Worm (Caenorhabditis elegans): ENCODE results near the gene lap-2.

The lap-2 gene

DNA sequence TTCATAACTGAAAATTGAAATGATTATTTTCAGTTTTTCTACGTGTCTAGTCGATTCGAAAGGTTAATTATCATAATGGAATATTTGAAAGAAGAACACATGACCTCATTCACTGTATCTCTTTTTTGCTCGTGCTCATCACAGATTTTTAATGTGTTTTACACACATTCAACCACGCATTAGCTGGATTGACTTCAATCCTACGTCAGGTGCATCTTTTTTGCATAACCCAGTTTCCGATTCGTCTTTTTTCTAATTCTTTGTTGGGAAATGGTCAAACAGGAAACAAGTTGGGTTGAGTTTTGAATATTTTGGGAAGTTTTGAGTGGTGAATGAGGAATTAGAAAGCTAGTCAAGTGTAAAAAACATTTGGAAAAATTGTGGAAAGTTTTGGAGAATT is 26.8 kb downstream of the lap-2 start:
- TF ChIP-seq nhr-11 (tag; optimal IDR thresholded peaks at IDR 0.05): no peak
- TF ChIP-seq lin-39 (tag; optimal IDR thresholded peaks at IDR 0.05): no peak
- no peak for TF ChIP-seq nhr-12 (tag; optimal IDR thresholded peaks at IDR 0.05)
- no peak for TF ChIP-seq elt-3 (tag; optimal IDR thresholded peaks at IDR 0.05)
- TF ChIP-seq nhr-25 (tag; optimal IDR thresholded peaks at IDR 0.05): no peak
- no peak for TF ChIP-seq ZK546.5 (tag; optimal IDR thresholded peaks at IDR 0.05)
- TF ChIP-seq lin-11 (tag; optimal IDR thresholded peaks at IDR 0.05): no peak
- TF ChIP-seq blmp-1 (tag; optimal IDR thresholded peaks at IDR 0.05; ENCODE audit: insufficient read depth): no peak

DNA sequence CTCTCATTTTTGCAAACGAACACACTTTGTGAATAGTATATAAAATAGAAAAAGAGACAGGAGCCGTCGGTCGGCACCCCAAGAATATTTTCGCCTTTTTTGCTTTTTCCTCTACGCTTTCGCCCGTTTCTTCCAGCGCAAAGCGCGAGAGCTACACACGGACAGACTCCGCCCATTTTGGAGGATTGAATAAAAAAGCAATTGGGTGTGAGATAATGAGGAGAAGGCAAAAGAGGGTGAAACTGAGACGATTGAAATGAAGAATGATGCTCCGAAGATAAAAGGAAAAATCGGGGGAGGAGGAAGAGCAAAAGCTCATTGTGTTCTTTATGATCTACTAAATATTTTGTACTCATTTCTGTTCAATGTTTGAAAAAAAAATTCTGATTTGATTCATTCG is 27.5 kb downstream of the lap-2 start, which contains the start of gene C34B4.3:
C34B4.3 (minus strand) TSS at position 101 of the 400 bp plus-strand sequence.
- no peak for TF ChIP-seq nhr-12 (tag; optimal IDR thresholded peaks at IDR 0.05)
- TF ChIP-seq lsy-2 (tag; optimal IDR thresholded peaks at IDR 0.05): no peak
- TF ChIP-seq mdl-1 (tag; optimal IDR thresholded peaks at IDR 0.05): no peak
- TF ChIP-seq unc-39 (tag; optimal IDR thresholded peaks at IDR 0.05): no peak
- no peak for TF ChIP-seq egl-27 (tag; optimal IDR thresholded peaks at IDR 0.05)
- no peak for TF ChIP-seq snpc-4 (tag; optimal IDR thresholded peaks at IDR 0.05)

DNA sequence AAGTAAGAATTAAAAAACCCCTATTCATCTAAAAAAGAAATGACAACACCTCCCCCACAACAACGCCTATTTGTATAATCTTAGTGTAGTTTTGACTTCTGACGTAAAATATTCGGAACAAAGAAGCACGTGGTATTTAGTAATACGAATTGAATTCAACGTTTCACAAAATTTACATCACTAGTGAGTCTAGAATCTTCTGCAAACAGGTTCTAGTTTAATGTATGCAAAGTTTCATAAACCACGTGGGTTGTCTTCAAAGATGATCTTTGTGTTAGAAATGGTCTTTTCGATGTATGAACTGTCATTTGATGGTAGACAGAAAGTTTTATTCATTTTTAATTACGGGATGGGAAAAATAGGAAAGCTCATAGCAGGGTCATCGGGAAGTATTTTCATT is 29.6 kb downstream of the lap-2 start:
- no peak for TF ChIP-seq mab-5 (tag; optimal IDR thresholded peaks at IDR 0.05)
- TF ChIP-seq nhr-25 (tag; optimal IDR thresholded peaks at IDR 0.05): peak; percentile 51

DNA sequence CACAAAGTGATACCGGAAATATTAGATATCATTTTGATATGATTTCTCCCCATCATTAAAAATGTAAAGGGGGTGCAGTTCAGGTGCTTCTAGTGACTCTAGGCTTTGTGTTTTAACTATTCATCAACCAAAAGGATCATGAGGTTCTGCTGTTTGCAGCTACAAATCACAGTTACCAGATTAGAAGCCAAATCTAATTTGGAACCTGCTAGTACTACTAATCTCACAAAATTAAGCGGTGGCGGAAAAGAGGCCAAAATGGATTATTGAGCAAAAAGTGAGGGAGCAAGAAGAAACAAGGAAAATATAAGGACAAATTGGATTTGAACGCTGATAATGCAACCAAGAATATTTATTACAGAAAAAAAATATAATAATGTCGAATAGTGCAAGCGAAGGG is 30.6 kb downstream of the lap-2 start:
- TF ChIP-seq skn-1 (tag; optimal IDR thresholded peaks at IDR 0.05) (no peak), nhr-21 (tag; optimal IDR thresholded peaks at IDR 0.05) (no peak), lin-13 (GFP tag; optimal IDR thresholded peaks at IDR 0.05) (no peak), egl-27 (tag; optimal IDR thresholded peaks at IDR 0.05) (no peak), ZK546.5 (tag; optimal IDR thresholded peaks at IDR 0.05) (no peak), snpc-4 (tag; optimal IDR thresholded peaks at IDR 0.05) (no peak)

DNA sequence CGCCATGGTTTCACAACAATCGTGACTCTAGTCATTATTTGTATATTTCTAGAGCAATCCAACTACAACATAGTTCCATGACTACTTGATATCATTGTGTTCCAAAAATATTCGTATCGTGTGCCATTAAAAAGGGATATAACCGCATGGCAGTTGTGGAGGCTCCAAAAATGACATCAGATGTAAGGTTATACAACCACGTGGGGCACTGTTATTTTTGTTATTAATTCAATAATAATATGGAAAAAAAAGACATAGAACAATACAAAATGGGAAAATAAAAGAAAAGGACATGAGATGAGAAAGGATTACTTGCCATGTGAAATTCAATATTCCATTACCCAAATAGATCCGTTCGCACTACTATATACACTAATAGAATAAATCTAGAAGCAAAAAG is 31.9 kb downstream of the lap-2 start:
- TF ChIP-seq lin-11 (tag; optimal IDR thresholded peaks at IDR 0.05): no peak
- no peak for TF ChIP-seq sem-4 (tag; optimal IDR thresholded peaks at IDR 0.05)
- no peak for TF ChIP-seq ztf-1 (GFP tag; conservative IDR thresholded peaks at IDR 0.05)
- TF ChIP-seq alr-1 (tag; optimal IDR thresholded peaks at IDR 0.05): no peak
- TF ChIP-seq nhr-77 (tag; optimal IDR thresholded peaks at IDR 0.05): no peak
- TF ChIP-seq nhr-21 (tag; optimal IDR thresholded peaks at IDR 0.05): no peak
- TF ChIP-seq nhr-23 (tag; optimal IDR thresholded peaks at IDR 0.05): no peak
- no peak for TF ChIP-seq mdl-1 (tag; optimal IDR thresholded peaks at IDR 0.05)
- TF ChIP-seq ztf-4 (tag; optimal IDR thresholded peaks at IDR 0.05): no peak
- no peak for TF ChIP-seq ama-1 (optimal IDR thresholded peaks at IDR 0.05)
- TF ChIP-seq zag-1 (tag; optimal IDR thresholded peaks at IDR 0.05): no peak
- no peak for TF ChIP-seq blmp-1 (tag; optimal IDR thresholded peaks at IDR 0.05; ENCODE audit: insufficient read depth)
- no peak for TF ChIP-seq ZK546.5 (tag; optimal IDR thresholded peaks at IDR 0.05)
- TF ChIP-seq lin-13 (GFP tag; optimal IDR thresholded peaks at IDR 0.05): no peak

DNA sequence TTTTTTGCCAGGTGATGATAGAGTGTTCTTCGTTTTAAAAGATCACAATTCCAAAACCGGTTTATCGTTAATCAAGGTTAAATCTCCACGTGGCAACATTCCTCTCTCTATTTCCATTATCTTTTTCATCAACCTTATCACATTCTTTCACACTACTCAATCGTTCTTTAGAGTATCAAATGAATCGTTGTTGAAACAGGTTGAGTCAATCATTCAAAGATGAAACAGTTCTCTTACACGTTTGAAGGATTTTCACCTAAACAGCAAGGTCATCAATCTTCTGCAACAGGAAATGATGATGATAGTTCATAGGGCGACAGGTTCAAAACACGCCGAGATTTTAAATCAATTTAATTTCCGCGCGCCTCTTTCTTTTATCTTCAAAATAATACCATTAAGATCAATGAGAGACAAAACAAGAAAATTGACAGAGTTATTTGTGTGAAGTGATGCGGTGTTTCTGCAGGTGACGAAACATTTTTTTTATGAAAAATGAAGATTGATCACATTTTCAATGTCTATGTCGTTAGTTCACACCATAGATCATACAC is 37.8 kb downstream of the lap-2 start:
- TF ChIP-seq ceh-16 (tag; optimal IDR thresholded peaks at IDR 0.05) (peak; percentile 80), sma-3 (GFP tag; optimal IDR thresholded peaks at IDR 0.05) (peak; percentile 96), ZK546.5 (tag; optimal IDR thresholded peaks at IDR 0.05) (no peak), snpc-4 (tag; optimal IDR thresholded peaks at IDR 0.05) (no peak), mbf-1 (tag; optimal IDR thresholded peaks at IDR 0.05) (no peak), lin-13 (GFP tag; optimal IDR thresholded peaks at IDR 0.05) (no peak), mdl-1 (tag; optimal IDR thresholded peaks at IDR 0.05) (peak; percentile 75 to 89), unc-62 (GFP tag; optimal IDR thresholded peaks at IDR 0.05) (peak; percentile 35), nhr-25 (tag; optimal IDR thresholded peaks at IDR 0.05) (peak; percentile 99), mab-5 (tag; optimal IDR thresholded peaks at IDR 0.05) (peak; percentile 77), nhr-129 (tag; optimal IDR thresholded peaks at IDR 0.05) (peak; percentile 67), sma-9 (GFP tag; optimal IDR thresholded peaks at IDR 0.05) (peak; percentile 98), sma-9 (tag; optimal IDR thresholded peaks at IDR 0.05) (peak; percentile 51), nhr-11 (tag; optimal IDR thresholded peaks at IDR 0.05) (no peak), alr-1 (tag; optimal IDR thresholded peaks at IDR 0.05) (no peak), unc-39 (tag; optimal IDR thresholded peaks at IDR 0.05) (no peak), peb-1 (tag; optimal IDR thresholded peaks at IDR 0.05) (no peak), F13H6.1 (tag; optimal IDR thresholded peaks at IDR 0.05) (peak; percentile 69), ama-1 (optimal IDR thresholded peaks at IDR 0.05) (no peak), nhr-21 (tag; optimal IDR thresholded peaks at IDR 0.05) (peak; percentile 98), unc-55 (GFP tag; optimal IDR thresholded peaks at IDR 0.05) (no peak), zag-1 (tag; optimal IDR thresholded peaks at IDR 0.05) (no peak), dmd-4 (tag; optimal IDR thresholded peaks at IDR 0.05) (no peak), ceh-82 (tag; optimal IDR thresholded peaks at IDR 0.05) (no peak), blmp-1 (tag; optimal IDR thresholded peaks at IDR 0.05; ENCODE audit: insufficient read depth) (peak; percentile 87), lsy-2 (tag; optimal IDR thresholded peaks at IDR 0.05) (peak in 1 of 2 experiments; percentile 61), nhr-77 (tag; optimal IDR thresholded peaks at IDR 0.05) (no peak), R02D3.7 (tag; optimal IDR thresholded peaks at IDR 0.05) (no peak), C34F6.9 (tag; optimal IDR thresholded peaks at IDR 0.05) (peak; percentile 37), aly-2 (tag; optimal IDR thresholded peaks at IDR 0.05) (no peak), lin-39 (tag; optimal IDR thresholded peaks at IDR 0.05) (no peak), sem-4 (tag; optimal IDR thresholded peaks at IDR 0.05) (no peak)

Data from whole organism, L2 larva.